Worm (Caenorhabditis elegans): ENCODE results near the gene F21D12.2.

DNA sequence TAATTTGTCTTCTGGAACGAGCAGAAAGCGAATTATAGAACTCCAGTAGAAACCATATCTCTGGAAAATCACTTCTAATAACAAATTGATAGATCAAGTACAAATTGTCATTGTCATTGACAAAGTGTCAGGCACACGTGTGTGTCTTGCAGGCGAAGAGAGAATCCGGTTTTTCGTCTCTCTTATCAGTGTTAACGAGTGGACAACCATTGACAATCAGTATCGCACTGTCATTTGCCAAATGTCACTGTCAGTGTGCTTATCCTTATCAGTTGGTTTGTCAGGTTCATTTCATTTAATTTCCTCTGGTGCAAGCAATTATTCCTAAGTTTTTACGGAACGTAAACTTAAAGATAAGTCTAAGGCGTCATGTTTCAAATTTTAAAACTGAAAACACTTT is 44.1 kb upstream of the F21D12.2 start:
- TF ChIP-seq pha-4 (tag; optimal IDR thresholded peaks at IDR 0.05) (no peak), nhr-237 (tag; optimal IDR thresholded peaks at IDR 0.05) (no peak), nhr-12 (tag; optimal IDR thresholded peaks at IDR 0.05) (no peak), tbx-8 (GFP tag; optimal IDR thresholded peaks at IDR 0.05) (no peak), lin-32 (GFP tag; optimal IDR thresholded peaks at IDR 0.05) (no peak), nhr-76 (tag; optimal IDR thresholded peaks at IDR 0.05) (no peak)
